Fruit fly (Drosophila melanogaster) whole organism, embryonic: ENCODE measurements around the gene CG7264.

Experiments
- Aef1 ChIP-seq: fragments of 200-800 bp; sonication (Bioruptor generic); IDR thresholded peaks from 3 replicates; pipeline ENCODE4 v1.3.6; 2022; ENCODE audit warnings: missing biosample characterization, missing genetic modification characterization
- CG11696 ChIP-seq: fragments of 200-800 bp; sonication (Bioruptor generic); IDR thresholded peaks from 2 replicates; pipeline ENCODE4 v1.3.6; 2022; ENCODE audit warnings: missing biosample characterization, missing genetic modification characterization
- CG12299 ChIP-seq: fragments of 200-800 bp; sonication (Bioruptor generic); optimal IDR thresholded peaks from 2 replicates; lab custom pipeline; 2018; ENCODE audit warnings: missing biosample characterization, mild to moderate bottlenecking, missing genetic modification characterization
- CG13624 ChIP-seq: fragments of 200-800 bp; sonication (Bioruptor generic); optimal IDR thresholded peaks from 2 replicates; lab custom pipeline; 2016; ENCODE audit warnings: missing biosample characterization, missing genetic modification characterization
- CG16815 ChIP-seq: fragments of 200-800 bp; sonication (Bioruptor generic); optimal IDR thresholded peaks from 3 replicates; lab custom pipeline; 2017; ENCODE audit warnings: missing biosample characterization, mild to moderate bottlenecking, missing genetic modification characterization
- CG18262 ChIP-seq: fragments of 200-800 bp; optimal IDR thresholded peaks from 3 replicates; lab custom pipeline; 2019; ENCODE audit warnings: missing biosample characterization, mild to moderate bottlenecking, missing genetic modification characterization, moderate library complexity
- CG2116 ChIP-seq: fragments of 200-800 bp; sonication (Bioruptor generic); optimal IDR thresholded peaks from 3 replicates; lab custom pipeline; 2018; ENCODE audit warnings: missing biosample characterization, mild to moderate bottlenecking, missing genetic modification characterization
- CG2120 ChIP-seq: fragments of 200-800 bp; sonication (Bioruptor generic); optimal IDR thresholded peaks from 3 replicates; lab custom pipeline; 2016; ENCODE audit warnings: missing biosample characterization, missing genetic modification characterization
- CG4820 ChIP-seq: fragments of 200-800 bp; sonication (Bioruptor generic); optimal IDR thresholded peaks from 3 replicates; lab custom pipeline; 2016; ENCODE audit warnings: missing biosample characterization, missing genetic modification characterization
- CG6813 ChIP-seq: fragments of 200-800 bp; sonication (Bioruptor generic); optimal IDR thresholded peaks from 2 replicates; lab custom pipeline; 2017; ENCODE audit warnings: missing biosample characterization, missing genetic modification characterization, mild to moderate bottlenecking, moderate library complexity, missing genetic modification reagents
- CG7987 ChIP-seq: fragments of 200-800 bp; sonication (Bioruptor generic); optimal IDR thresholded peaks from 2 replicates; lab custom pipeline; 2018; ENCODE audit warnings: missing biosample characterization, mild to moderate bottlenecking, missing genetic modification characterization, moderate library complexity
- CG8359 ChIP-seq: fragments of 200-800 bp; sonication (Bioruptor generic); optimal IDR thresholded peaks from 2 replicates; lab custom pipeline; 2017; ENCODE audit warnings: missing biosample characterization, mild to moderate bottlenecking, missing genetic modification characterization, borderline replicate concordance
- CG8478 ChIP-seq: fragments of >200 bp; optimal IDR thresholded peaks from 2 replicates; lab custom pipeline; 2018
- CG9797 ChIP-seq: fragments of 200-800 bp; sonication (Bioruptor generic); optimal IDR thresholded peaks from 3 replicates; lab custom pipeline; 2018; ENCODE audit warnings: missing biosample characterization, mild to moderate bottlenecking, missing genetic modification characterization
- D19A ChIP-seq: fragments of 200-800 bp; optimal IDR thresholded peaks from 3 replicates; lab custom pipeline; 2019; ENCODE audit warnings: missing biosample characterization, mild to moderate bottlenecking, missing genetic modification characterization, moderate library complexity
- Dbx ChIP-seq: fragments of 200-800 bp; sonication (Bioruptor generic); IDR thresholded peaks from 3 replicates; pipeline ENCODE4 v1.3.6; 2022; ENCODE audit warnings: missing biosample characterization, missing genetic modification characterization
- E2f1 ChIP-seq: fragments of 200-800 bp; sonication (Bioruptor generic); IDR thresholded peaks from 2 replicates; pipeline ENCODE4 v1.3.6; 2022; ENCODE audit warnings: missing biosample characterization, missing genetic modification characterization
- ERR ChIP-seq: fragments of 200-800 bp; sonication (Bioruptor generic); optimal IDR thresholded peaks from 2 replicates; lab custom pipeline; 2016; ENCODE audit warnings: missing biosample characterization, missing genetic modification characterization
- Ets65A ChIP-seq: fragments of 200-800 bp; sonication (Bioruptor generic); peaks from one replicate; lab custom pipeline; 2016; ENCODE audit warnings: missing biosample characterization, missing genetic modification characterization
- Fer2 ChIP-seq: fragments of 200-800 bp; sonication (Bioruptor generic); optimal IDR thresholded peaks from 2 replicates; lab custom pipeline; 2018; ENCODE audit warnings: missing biosample characterization, mild to moderate bottlenecking, missing genetic modification characterization, moderate library complexity
- Fer3 ChIP-seq: fragments of 200-800 bp; sonication (Bioruptor generic); optimal IDR thresholded peaks from 2 replicates; lab custom pipeline; 2018; ENCODE audit warnings: missing biosample characterization, mild to moderate bottlenecking, missing genetic modification characterization, moderate library complexity
- H2.0 ChIP-seq: fragments of 200-800 bp; sonication (Bioruptor generic); IDR thresholded peaks from 2 replicates; pipeline ENCODE4 v1.3.6; 2022; ENCODE audit warnings: missing biosample characterization, missing genetic modification characterization
- HmgZ ChIP-seq: fragments of 200-800 bp; sonication (Bioruptor generic); optimal IDR thresholded peaks from 2 replicates; lab custom pipeline; 2018; ENCODE audit warnings: missing biosample characterization, mild to moderate bottlenecking, missing genetic modification characterization
- Kr ChIP-seq: fragments of 200-800 bp; sonication (Bioruptor generic); optimal IDR thresholded peaks from 2 replicates; lab custom pipeline; 2017; ENCODE audit warnings: missing biosample characterization, mild to moderate bottlenecking, missing genetic modification characterization
- Lhr ChIP-seq: fragments of 200-800 bp; sonication (Bioruptor generic); optimal IDR thresholded peaks from 3 replicates; lab custom pipeline; 2017; ENCODE audit warnings: mild to moderate bottlenecking, missing biosample characterization, missing genetic modification reagents, missing genetic modification characterization
- NC2α ChIP-seq: fragments of 200-800 bp; sonication (Bioruptor generic); optimal IDR thresholded peaks from 2 replicates; lab custom pipeline; 2016; ENCODE audit warnings: missing biosample characterization, missing genetic modification characterization
- Nf-YC ChIP-seq: fragments of 200-800 bp; optimal IDR thresholded peaks from 3 replicates; lab custom pipeline; 2019; ENCODE audit warnings: missing biosample characterization, mild to moderate bottlenecking, missing genetic modification characterization, moderate library complexity
- Rx ChIP-seq: fragments of 200-800 bp; sonication (Bioruptor generic); IDR thresholded peaks from 2 replicates; pipeline ENCODE4 v1.3.6; 2022; ENCODE audit warnings: missing biosample characterization, missing genetic modification characterization
- Stat92E ChIP-seq, 3 experiments: fragments of >200 bp in 2 of 3; fragments of 200-800 bp in 1 of 3; sonication (Bioruptor generic) in 1 of 3; optimal IDR thresholded peaks; 2 replicates each; lab custom pipeline; 2017 to 2019; ENCODE audit warnings: missing biosample characterization in 3 of 3, missing genetic modification characterization in 3 of 3, mild to moderate bottlenecking in 1 of 3, moderate library complexity in 1 of 3
- YL-1 ChIP-seq: fragments of 200-800 bp; sonication (Bioruptor generic); optimal IDR thresholded peaks from 3 replicates; lab custom pipeline; 2017; ENCODE audit warnings: missing biosample characterization, mild to moderate bottlenecking, missing genetic modification characterization
- aop ChIP-seq: fragments of 200-800 bp; sonication (Bioruptor generic); IDR thresholded peaks from 2 replicates; pipeline ENCODE4 v1.3.6; 2022; ENCODE audit warnings: missing biosample characterization, missing genetic modification characterization
- bigmax ChIP-seq: fragments of 200-800 bp; sonication (Bioruptor generic); optimal IDR thresholded peaks from 2 replicates; lab custom pipeline; 2018; ENCODE audit warnings: missing biosample characterization, mild to moderate bottlenecking, missing genetic modification characterization
- bowl ChIP-seq: fragments of 200-800 bp; sonication (Bioruptor generic); IDR thresholded peaks from 2 replicates; pipeline ENCODE4 v1.3.6; 2022; ENCODE audit warnings: missing biosample characterization, missing genetic modification characterization
- danr ChIP-seq: fragments of 200-800 bp; sonication (Bioruptor generic); IDR thresholded peaks from 2 replicates; pipeline ENCODE4 v1.3.6; 2022; ENCODE audit warnings: missing biosample characterization, missing genetic modification characterization
- dimm ChIP-seq: fragments of 200-800 bp; sonication (Bioruptor generic); IDR thresholded peaks from 2 replicates; pipeline ENCODE4 v1.3.6; 2022; ENCODE audit warnings: missing biosample characterization, missing genetic modification characterization
- exex ChIP-seq: fragments of 200-800 bp; sonication (Bioruptor generic); optimal IDR thresholded peaks from 4 replicates; lab custom pipeline; 2018; ENCODE audit warnings: missing biosample characterization, mild to moderate bottlenecking, missing genetic modification characterization, moderate library complexity
- fru ChIP-seq: fragments of >200 bp; optimal IDR thresholded peaks from 2 replicates; lab custom pipeline; 2017
- gcm2 ChIP-seq: fragments of 200-800 bp; sonication (Bioruptor generic); optimal IDR thresholded peaks from 2 replicates; lab custom pipeline; 2016; ENCODE audit warnings: missing biosample characterization, missing genetic modification characterization
- gro ChIP-seq: fragments of 200-800 bp; sonication (Bioruptor generic); optimal IDR thresholded peaks from 2 replicates; lab custom pipeline; 2016; ENCODE audit warnings: missing biosample characterization, missing genetic modification characterization
- hkb ChIP-seq, 2 experiments: fragments of 200-800 bp in 1 of 2; fragments of >200 bp in 1 of 2; sonication (Bioruptor generic) in 1 of 2; IDR thresholded peaks in 1 of 2; optimal IDR thresholded peaks in 1 of 2; 2 replicates each; pipeline versions ENCODE4 v1.3.6 to Lab custom; 2017 to 2022; ENCODE audit warnings: missing biosample characterization in 1 of 2, missing genetic modification characterization in 1 of 2
- ken ChIP-seq: fragments of 200-800 bp; sonication (Bioruptor generic); IDR thresholded peaks from 3 replicates; pipeline ENCODE4 v1.3.6; 2022; ENCODE audit warnings: missing biosample characterization, missing genetic modification characterization
- lab ChIP-seq: fragments of 200-800 bp; sonication (Bioruptor generic); optimal IDR thresholded peaks from 3 replicates; lab custom pipeline; 2017; ENCODE audit warnings: missing biosample characterization, missing genetic modification characterization, mild to moderate bottlenecking, moderate library complexity, missing genetic modification reagents
- lbe ChIP-seq: fragments of 200-800 bp; sonication (Bioruptor generic); optimal IDR thresholded peaks from 2 replicates; lab custom pipeline; 2016; ENCODE audit warnings: missing biosample characterization, mild to moderate bottlenecking, missing genetic modification characterization
- lmd ChIP-seq: fragments of 200-800 bp; sonication (Bioruptor generic); IDR thresholded peaks from 2 replicates; pipeline ENCODE4 v1.3.6; 2022; ENCODE audit warnings: missing biosample characterization, missing genetic modification characterization
- onecut ChIP-seq: fragments of 200-800 bp; sonication (Bioruptor generic); IDR thresholded peaks from 2 replicates; pipeline ENCODE4 v1.3.6; 2022; ENCODE audit warnings: missing biosample characterization, missing genetic modification characterization
- phol ChIP-seq: fragments of 200-800 bp; sonication (Bioruptor generic); optimal IDR thresholded peaks from 3 replicates; lab custom pipeline; 2018; ENCODE audit warnings: missing biosample characterization, mild to moderate bottlenecking, missing genetic modification characterization, moderate library complexity
- pros ChIP-seq: fragments of 200-800 bp; sonication (Bioruptor generic); optimal IDR thresholded peaks from 3 replicates; lab custom pipeline; 2019; ENCODE audit warnings: missing biosample characterization, mild to moderate bottlenecking, missing genetic modification characterization, moderate library complexity
- ranshi ChIP-seq: fragments of 200-800 bp; sonication (Bioruptor generic); IDR thresholded peaks from 2 replicates; pipeline ENCODE4 v1.3.6; 2022; ENCODE audit warnings: missing biosample characterization, missing genetic modification characterization
- row ChIP-seq: fragments of 200-800 bp; sonication (Bioruptor generic); IDR thresholded peaks from 3 replicates; pipeline ENCODE4 v1.3.6; 2022; ENCODE audit warnings: missing biosample characterization, missing genetic modification characterization
- sens ChIP-seq: fragments of 200-800 bp; sonication (Bioruptor generic); peaks from one replicate; lab custom pipeline; 2016; ENCODE audit warnings: missing biosample characterization, missing genetic modification characterization
- slbo ChIP-seq: fragments of 200-800 bp; sonication (Bioruptor generic); IDR thresholded peaks from 2 replicates; pipeline ENCODE4 v1.3.6; 2022; ENCODE audit warnings: missing biosample characterization, missing genetic modification characterization
- tio ChIP-seq: fragments of 200-800 bp; sonication (Bioruptor generic); optimal IDR thresholded peaks from 2 replicates; lab custom pipeline; 2017; ENCODE audit warnings: missing biosample characterization, missing genetic modification characterization, inconsistent platforms
- unpg ChIP-seq: fragments of 200-800 bp; sonication (Bioruptor generic); optimal IDR thresholded peaks from 3 replicates; lab custom pipeline; 2018; ENCODE audit warnings: missing biosample characterization, mild to moderate bottlenecking, missing genetic modification characterization, moderate library complexity

Gene CG7264

DNA sequence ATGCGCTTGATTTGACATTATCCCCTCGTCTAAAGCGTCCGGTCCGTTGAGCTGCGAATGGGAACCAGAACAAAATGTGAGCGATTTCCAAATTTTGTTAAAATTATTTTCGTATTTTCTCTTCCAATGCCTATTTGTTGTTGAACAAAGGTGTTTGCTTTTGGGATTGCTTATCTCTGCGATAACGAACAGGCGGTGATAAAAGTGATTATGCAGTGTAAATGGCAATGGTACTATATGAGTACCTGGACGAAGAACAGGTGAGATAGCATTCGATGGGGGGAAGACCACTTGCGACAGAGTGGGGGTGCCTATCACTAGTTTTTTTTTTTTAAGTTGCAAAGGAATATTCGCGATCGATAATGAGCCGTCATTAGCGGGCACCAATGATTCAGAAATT lies 40.6 kb upstream of the CG7264 start (continued):
- no peak for TF ChIP-seq Aef1 (GFP tag; lab: Robert Waterston, UW)
- no peak for TF ChIP-seq lmd (GFP tag; lab: Robert Waterston, UW)
- TF ChIP-seq lab (GFP tag; lab: Kevin White, UChicago), result peak; percentile 72
- no peak for TF ChIP-seq Stat92E (GFP tag; optimal IDR thresholded peaks at IDR 0.05; lab: Kevin White, UChicago)
- TF ChIP-seq Fer2, result no peak
- TF ChIP-seq CG12299 (tag; lab: Kevin White, UChicago), result no peak
- TF ChIP-seq bigmax, result no peak
- TF ChIP-seq lbe (GFP tag; lab: Kevin White, UChicago), result no peak
- TF ChIP-seq Nf-YC (tag; lab: Kevin White, UChicago), result no peak
- peak; percentile 41; the same call in 1 of the 3 replicates for TF ChIP-seq Dbx (GFP tag; lab: Robert Waterston, UW)
- TF ChIP-seq dimm, result no peak
- TF ChIP-seq phol (tag; lab: Kevin White, UChicago), result no peak
- TF ChIP-seq Fer3, result peak; percentile 35
- TF ChIP-seq unpg (GFP tag; lab: Kevin White, UChicago), result no peak
- no peak for TF ChIP-seq fru
- no peak for TF ChIP-seq pros
- no peak for TF ChIP-seq hkb (optimal IDR thresholded peaks at IDR 0.05; lab: Kevin White, UChicago)
- peak; percentile 13; the same call in 1 of the 2 replicates for TF ChIP-seq hkb (GFP tag; IDR thresholded peaks at IDR 0.05; lab: Robert Waterston, UW)
- TF ChIP-seq CG7987 (GFP tag; lab: Kevin White, UChicago), result no peak
- TF ChIP-seq gro (GFP tag; lab: Kevin White, UChicago), result peak; percentile 27
- TF ChIP-seq H2.0 (GFP tag; lab: Robert Waterston, UW), result no peak
- TF ChIP-seq CG8478 (lab: Kevin White, UChicago), result no peak
- TF ChIP-seq Ets65A, result peak; percentile 21
- TF ChIP-seq CG18262 (tag; lab: Kevin White, UChicago), result no peak
- no peak for TF ChIP-seq CG2116
- TF ChIP-seq gcm2 (GFP tag; lab: Kevin White, UChicago), result no peak
- no peak for TF ChIP-seq aop (GFP tag; lab: Robert Waterston, UW)
- peak; percentile 17 for TF ChIP-seq HmgZ (tag; lab: Kevin White, UChicago)
- TF ChIP-seq D19A (tag; lab: Kevin White, UChicago), result no peak
- TF ChIP-seq CG11696 (GFP tag; lab: Robert Waterston, UW), result no peak
- TF ChIP-seq sens (GFP tag; lab: Kevin White, UChicago), result peak; percentile 33
- TF ChIP-seq row (GFP tag; lab: Robert Waterston, UW), result no peak
- TF ChIP-seq YL-1 (GFP tag; lab: Kevin White, UChicago), result no peak
- peak; percentile 54 for TF ChIP-seq CG6813 (GFP tag; lab: Kevin White, UChicago)
- no peak for TF ChIP-seq ken (GFP tag; lab: Robert Waterston, UW)
- no peak for TF ChIP-seq NC2α (GFP tag; lab: Kevin White, UChicago)
- no peak for TF ChIP-seq CG8359
- TF ChIP-seq ranshi, result no peak
- no peak for TF ChIP-seq CG4820
- no peak for TF ChIP-seq E2f1 (GFP tag; lab: Robert Waterston, UW)
- TF ChIP-seq CG2120, result no peak
- TF ChIP-seq Lhr, result no peak
- TF ChIP-seq tio (GFP tag; lab: Kevin White, UChicago), result no peak
- no peak for TF ChIP-seq bowl (GFP tag; lab: Robert Waterston, UW)
- TF ChIP-seq Rx (GFP tag; lab: Robert Waterston, UW), result no peak
- no peak for TF ChIP-seq Kr (GFP tag; lab: Kevin White, UChicago)
- no peak for TF ChIP-seq danr (GFP tag; lab: Robert Waterston, UW)
- TF ChIP-seq CG16815, result no peak
- no peak for TF ChIP-seq ERR
- TF ChIP-seq onecut, result no peak
- TF ChIP-seq CG9797 (GFP tag; lab: Kevin White, UChicago), result no peak
- no peak for TF ChIP-seq CG13624
- TF ChIP-seq exex (tag; lab: Kevin White, UChicago), result peak; percentile 87
- no peak for TF ChIP-seq slbo
